Worm (Caenorhabditis elegans) whole organism, L3 larva: ENCODE results near the gene dnj-5.

ENCODE experiments used
- ceh-82 ChIP-seq: fragments of 150-350 bp; optimal IDR thresholded peaks from 2 replicates; lab custom pipeline; 2014; ENCODE audit warnings: missing biosample characterization, missing genetic modification characterization
- nfya-1 ChIP-seq: sonication (generic microtip); optimal IDR thresholded peaks from 2 replicates; lab custom pipeline; 2017; ENCODE audit warnings: missing genetic modification characterization, mild to moderate bottlenecking, missing compliant biosample characterization, antibody characterized with exemption, moderate library complexity; ENCODE audit not compliant: insufficient read depth
- nhr-77 ChIP-seq: fragments of 150-350 bp; optimal IDR thresholded peaks from 2 replicates; lab custom pipeline; 2014; ENCODE audit warnings: missing biosample characterization, missing genetic modification characterization
- pha-4 ChIP-seq: fragments of 150-350 bp; optimal IDR thresholded peaks from 2 replicates; lab custom pipeline; 2014; ENCODE audit warnings: missing biosample characterization, missing genetic modification reagents, missing genetic modification characterization
- pqm-1 ChIP-seq: fragments of 150-350 bp; optimal IDR thresholded peaks from 2 replicates; lab custom pipeline; 2017; ENCODE audit warnings: missing biosample characterization, missing genetic modification characterization, inconsistent platforms
- tbx-2 ChIP-seq: sonication (generic microtip); optimal IDR thresholded peaks from 2 replicates; lab custom pipeline; 2016; ENCODE audit warnings: mild to moderate bottlenecking, missing genetic modification characterization, missing compliant biosample characterization
- ztf-4 ChIP-seq: fragments of 150-350 bp; optimal IDR thresholded peaks from 2 replicates; lab custom pipeline; 2014; ENCODE audit warnings: missing biosample characterization, missing genetic modification characterization

ce11 chrII:6816324-6816723 is 41.8 kb downstream of the dnj-5 start:
- TF ChIP-seq ceh-82 (tag; lab: Kevin White, UChicago) = no peak
- TF ChIP-seq nhr-77 (tag; lab: Kevin White, UChicago) = no peak
- no peak for TF ChIP-seq pqm-1 (tag; lab: Kevin White, UChicago)
- no peak for TF ChIP-seq tbx-2
- no peak for TF ChIP-seq nfya-1 (tag; lab: Kevin White, UChicago)
- no peak for TF ChIP-seq ztf-4
- TF ChIP-seq pha-4 = no peak
